Worm (Caenorhabditis elegans) whole organism, mixed stage, embryonic: Measurements from ENCODE around the gene nmur-1.

ENCODE experiments used
- M03D4.4 ChIP-seq: sonication (generic microtip); optimal IDR thresholded peaks from 2 replicates; lab custom pipeline; 2017; ENCODE audit warnings: mild to moderate bottlenecking, missing genetic modification characterization, missing compliant biosample characterization
- bed-3 ChIP-seq: fragments of 200-800 bp; sonication (Bioruptor generic); optimal IDR thresholded peaks from 3 replicates; lab custom pipeline; 2018; ENCODE audit warnings: mild to moderate bottlenecking, missing genetic modification characterization, moderate library complexity, missing compliant biosample characterization
- blmp-1 ChIP-seq: fragments of 150-350 bp; optimal IDR thresholded peaks from 2 replicates; lab custom pipeline; 2014; ENCODE audit warnings: missing biosample characterization, missing genetic modification characterization
- ceh-39 ChIP-seq: fragments of 150-350 bp; optimal IDR thresholded peaks from 2 replicates; lab custom pipeline; 2014; ENCODE audit warnings: missing biosample characterization, missing genetic modification characterization
- ceh-43 ChIP-seq: fragments of 200-800 bp; sonication (Bioruptor generic); optimal IDR thresholded peaks from 2 replicates; lab custom pipeline; 2018; ENCODE audit warnings: mild to moderate bottlenecking, missing genetic modification characterization, moderate library complexity, missing compliant biosample characterization
- ceh-83 ChIP-seq: fragments of 200-800 bp; sonication (Bioruptor generic); optimal IDR thresholded peaks from 2 replicates; lab custom pipeline; 2018; ENCODE audit warnings: mild to moderate bottlenecking, missing genetic modification characterization, missing compliant biosample characterization
- cnd-1 ChIP-seq: fragments of 200-800 bp; sonication (Bioruptor generic); optimal IDR thresholded peaks from 2 replicates; lab custom pipeline; 2018; ENCODE audit warnings: mild to moderate bottlenecking, missing genetic modification characterization, missing compliant biosample characterization
- drap-1 ChIP-seq: fragments of 200-800 bp; sonication (Bioruptor generic); optimal IDR thresholded peaks from 3 replicates; lab custom pipeline; 2018; ENCODE audit warnings: mild to moderate bottlenecking, missing genetic modification characterization, missing compliant biosample characterization
- elt-1 ChIP-seq: sonication (generic microtip); optimal IDR thresholded peaks from 2 replicates; lab custom pipeline; 2017; ENCODE audit warnings: missing genetic modification characterization, mild to moderate bottlenecking, missing compliant biosample characterization, antibody characterized with exemption, moderate library complexity, borderline replicate concordance; ENCODE audit not compliant: insufficient read depth
- flh-1 ChIP-seq: fragments of 200-800 bp; sonication (Bioruptor generic); optimal IDR thresholded peaks from 2 replicates; lab custom pipeline; 2018; ENCODE audit warnings: mild to moderate bottlenecking, missing genetic modification characterization, moderate library complexity, missing compliant biosample characterization
- ham-2 ChIP-seq: fragments of 200-800 bp; sonication (Bioruptor generic); optimal IDR thresholded peaks from 2 replicates; lab custom pipeline; 2018; ENCODE audit warnings: mild to moderate bottlenecking, missing genetic modification characterization, missing compliant biosample characterization
- hlh-1 ChIP-seq: fragments of 150-350 bp; optimal IDR thresholded peaks from 2 replicates; lab custom pipeline; 2014; ENCODE audit warnings: missing biosample characterization, missing genetic modification reagents, missing genetic modification characterization
- lin-13 ChIP-seq: fragments of 150-350 bp; optimal IDR thresholded peaks from 2 replicates; lab custom pipeline; 2014; ENCODE audit warnings: missing biosample characterization, missing genetic modification characterization
- lin-32 ChIP-seq: fragments of 200-800 bp; sonication (Bioruptor generic); optimal IDR thresholded peaks from 2 replicates; lab custom pipeline; 2018; ENCODE audit warnings: mild to moderate bottlenecking, missing genetic modification characterization, missing compliant biosample characterization
- mab-5 ChIP-seq: fragments of 150-350 bp; optimal IDR thresholded peaks from 2 replicates; lab custom pipeline; 2014; ENCODE audit warnings: missing biosample characterization, missing genetic modification characterization
- mep-1 ChIP-seq: fragments of 150-350 bp; optimal IDR thresholded peaks from 2 replicates; lab custom pipeline; 2017; ENCODE audit warnings: missing biosample characterization, missing genetic modification reagents, missing genetic modification characterization, inconsistent platforms
- mls-2 ChIP-seq: sonication (generic microtip); optimal IDR thresholded peaks from 2 replicates; lab custom pipeline; 2016; ENCODE audit warnings: mild to moderate bottlenecking, missing genetic modification characterization, moderate library complexity, missing compliant biosample characterization
- nhr-12 ChIP-seq: fragments of 150-350 bp; optimal IDR thresholded peaks from 2 replicates; lab custom pipeline; 2014; ENCODE audit warnings: missing biosample characterization, missing genetic modification characterization
- nhr-2 ChIP-seq: fragments of 150-350 bp; optimal IDR thresholded peaks from 2 replicates; lab custom pipeline; 2014; ENCODE audit warnings: missing biosample characterization, missing genetic modification characterization
- nhr-237 ChIP-seq: fragments of 150-350 bp; optimal IDR thresholded peaks from 2 replicates; lab custom pipeline; 2014; ENCODE audit warnings: missing biosample characterization, missing genetic modification characterization
- nhr-28 ChIP-seq: fragments of 150-350 bp; optimal IDR thresholded peaks from 2 replicates; lab custom pipeline; 2014; ENCODE audit warnings: missing biosample characterization, missing genetic modification characterization
- nhr-76 ChIP-seq: sonication (generic microtip); optimal IDR thresholded peaks from 2 replicates; lab custom pipeline; 2017; ENCODE audit warnings: missing biosample characterization, missing genetic modification characterization
- pha-4 ChIP-seq: fragments of 150-350 bp; optimal IDR thresholded peaks from 2 replicates; lab custom pipeline; 2018; ENCODE audit warnings: missing biosample characterization, missing genetic modification reagents, missing genetic modification characterization
- sem-2 ChIP-seq: fragments of 200-800 bp; sonication (Bioruptor generic); optimal IDR thresholded peaks from 2 replicates; lab custom pipeline; 2018; ENCODE audit warnings: mild to moderate bottlenecking, missing genetic modification characterization, missing compliant biosample characterization
- snpc-4 ChIP-seq: fragments of 150-350 bp; optimal IDR thresholded peaks from 2 replicates; lab custom pipeline; 2014; ENCODE audit warnings: missing biosample characterization, missing genetic modification characterization
- sptf-1 ChIP-seq: sonication (generic microtip); optimal IDR thresholded peaks from 2 replicates; lab custom pipeline; 2017; ENCODE audit warnings: mild to moderate bottlenecking, missing genetic modification characterization, moderate library complexity, missing compliant biosample characterization
- tbx-8 ChIP-seq: fragments of 200-800 bp; sonication (Bioruptor generic); optimal IDR thresholded peaks from 2 replicates; lab custom pipeline; 2018; ENCODE audit warnings: mild to moderate bottlenecking, missing genetic modification characterization, moderate library complexity, missing compliant biosample characterization
- unc-120 ChIP-seq: sonication (generic microtip); optimal IDR thresholded peaks from 2 replicates; lab custom pipeline; 2017; ENCODE audit warnings: missing genetic modification characterization, missing compliant biosample characterization; ENCODE audit not compliant: poor library complexity, severe bottlenecking
- unc-39 ChIP-seq: fragments of 150-350 bp; optimal IDR thresholded peaks from 2 replicates; lab custom pipeline; 2014; ENCODE audit warnings: missing biosample characterization, missing genetic modification characterization
- unc-62 ChIP-seq: fragments of 150-350 bp; optimal IDR thresholded peaks from 2 replicates; lab custom pipeline; 2014; ENCODE audit warnings: missing biosample characterization, missing genetic modification reagents, missing genetic modification characterization
- zip-8 ChIP-seq: fragments of 150-350 bp; optimal IDR thresholded peaks from 2 replicates; lab custom pipeline; 2014; ENCODE audit warnings: missing biosample characterization, missing genetic modification characterization
- ztf-11 ChIP-seq: fragments of 150-350 bp; optimal IDR thresholded peaks from 2 replicates; lab custom pipeline; 2014; ENCODE audit warnings: missing biosample characterization, missing genetic modification characterization

The nmur-1 gene

DNA sequence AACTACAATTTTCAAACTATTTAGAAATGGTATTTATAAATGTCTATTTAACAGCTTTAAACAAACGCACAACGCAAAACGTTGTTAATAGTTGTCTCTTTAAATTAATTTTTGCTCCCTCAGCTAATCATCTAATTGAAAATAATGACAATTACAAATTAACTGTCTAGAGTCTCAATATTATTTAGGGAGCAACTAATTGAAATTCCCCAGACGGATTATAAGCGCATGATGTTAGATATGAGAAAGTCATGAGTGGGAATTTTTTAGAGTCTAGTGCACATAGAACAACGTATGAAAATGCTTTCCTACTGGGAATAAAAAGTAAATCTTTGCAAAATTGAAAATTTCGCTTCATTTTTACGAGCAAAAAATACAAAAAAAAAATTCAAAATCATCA, 27.8 kb upstream of the nmur-1 start:
- TF ChIP-seq cnd-1 (tag; lab: Kevin White, UChicago) (no peak), ceh-43 (no peak), hlh-1 (no peak), nhr-76 (tag; lab: Kevin White, UChicago) (no peak), ceh-39 (tag; lab: Kevin White, UChicago) (no peak), nhr-28 (tag; lab: Kevin White, UChicago) (no peak), elt-1 (tag; lab: Kevin White, UChicago) (no peak), mab-5 (no peak), unc-39 (no peak)

DNA sequence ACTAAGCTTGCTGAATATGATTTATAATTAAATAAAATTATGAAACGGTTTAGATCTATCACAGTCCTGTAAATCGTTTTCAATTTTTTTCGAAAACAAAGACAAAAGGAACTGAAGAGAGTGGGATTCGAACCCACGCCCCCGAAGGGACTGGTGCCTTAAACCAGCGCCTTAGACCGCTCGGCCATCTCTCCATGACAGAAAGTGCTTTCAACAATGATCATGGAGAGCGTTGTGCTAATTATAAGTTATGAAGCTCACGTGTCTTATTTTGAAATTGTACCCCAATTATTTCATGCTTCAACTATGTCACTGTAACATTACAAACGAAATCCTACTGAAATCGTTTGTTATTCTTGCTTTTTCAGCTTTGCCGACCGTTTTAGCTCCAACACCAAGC, 25.0 kb upstream of the nmur-1 start:
- TF ChIP-seq blmp-1 (tag; lab: Kevin White, UChicago) (no peak), ceh-43 (no peak), zip-8 (tag; lab: Kevin White, UChicago) (no peak), mab-5 (no peak)

DNA sequence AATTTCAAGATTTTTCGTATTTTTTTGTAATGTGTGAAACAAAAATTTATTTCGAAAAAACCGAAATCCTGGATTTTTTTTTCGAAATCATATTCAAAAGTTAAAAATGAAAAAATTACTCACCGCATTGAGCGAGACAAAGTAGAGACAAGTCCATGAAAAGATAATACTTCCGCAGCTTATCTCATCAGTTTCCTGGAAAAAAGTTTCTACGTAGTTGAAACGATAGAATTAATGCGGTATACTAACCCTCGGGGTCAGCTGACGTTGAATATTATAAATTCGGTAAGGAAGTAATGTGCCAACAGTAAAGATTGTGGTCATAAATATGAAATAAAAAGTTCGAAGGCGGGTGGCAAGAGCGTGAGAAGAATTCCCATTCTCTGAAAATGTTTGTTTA, 22.8 kb upstream of the nmur-1 start:
- TF ChIP-seq ceh-83 (GFP tag; lab: Kevin White, UChicago) (no peak), bed-3 (GFP tag; lab: Kevin White, UChicago) (no peak), hlh-1 (no peak), nhr-237 (tag; lab: Kevin White, UChicago) (no peak), snpc-4 (tag; lab: Kevin White, UChicago) (no peak), unc-62 (GFP tag; lab: Kevin White, UChicago) (no peak), ceh-39 (tag; lab: Kevin White, UChicago) (no peak), blmp-1 (tag; lab: Kevin White, UChicago) (no peak), drap-1 (GFP tag; lab: Kevin White, UChicago) (no peak), ztf-11 (no peak), ceh-43 (no peak), mep-1 (tag; lab: Kevin White, UChicago) (no peak), lin-32 (GFP tag; lab: Kevin White, UChicago) (no peak), flh-1 (GFP tag; lab: Kevin White, UChicago) (no peak), mls-2 (no peak)

DNA sequence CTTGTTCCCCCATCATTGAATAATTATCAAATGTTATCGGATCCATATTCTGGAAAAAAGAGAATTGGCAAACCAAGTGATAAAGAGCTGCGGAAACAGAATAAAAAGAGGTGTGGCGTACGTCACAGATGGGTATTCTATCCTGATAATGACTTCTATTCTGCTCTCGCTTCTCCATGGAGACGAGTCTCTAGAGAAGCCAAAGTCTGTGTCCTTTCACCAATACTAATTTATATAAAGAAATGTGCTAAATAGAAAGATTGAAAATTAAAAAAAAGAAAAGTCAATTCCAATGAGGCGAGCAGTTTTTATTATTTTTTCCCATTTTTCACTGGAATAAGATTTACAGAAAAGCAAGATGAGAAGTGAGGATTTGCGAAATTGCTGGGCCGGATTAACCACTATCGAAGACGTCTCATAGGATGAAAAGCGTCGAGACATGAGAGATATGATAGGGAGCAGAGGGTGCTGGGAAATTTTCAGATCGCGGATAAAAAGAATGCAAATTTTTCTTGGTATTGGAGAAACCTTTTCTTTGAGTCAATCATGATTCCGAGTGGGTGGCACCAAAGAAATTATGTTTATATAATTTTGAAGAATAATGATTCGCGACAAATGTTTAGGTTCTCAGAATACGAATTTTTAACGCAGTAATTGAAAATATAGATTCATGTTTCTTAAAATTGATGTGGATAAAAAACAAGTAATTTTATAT, 19.5 kb upstream of the nmur-1 start, which contains the start of gene aexr-3:
Gene aexr-3, minus strand, starts transcription at position 51 of the 715 bp plus-strand sequence.
- TF ChIP-seq nhr-76 (tag; lab: Kevin White, UChicago) = no peak
- TF ChIP-seq hlh-1 = no peak
- TF ChIP-seq sem-2 (GFP tag; lab: Kevin White, UChicago) = no peak
- no peak for TF ChIP-seq mab-5
- TF ChIP-seq unc-120 (tag; lab: Kevin White, UChicago) = no peak
- no peak for TF ChIP-seq nhr-2 (tag; lab: Kevin White, UChicago)
- TF ChIP-seq sptf-1 = no peak
- TF ChIP-seq blmp-1 (tag; lab: Kevin White, UChicago) = no peak
- no peak for TF ChIP-seq tbx-8 (GFP tag; lab: Kevin White, UChicago)
- no peak for TF ChIP-seq ztf-11
- TF ChIP-seq nhr-12 (tag; lab: Kevin White, UChicago) = no peak
- TF ChIP-seq lin-13 (tag; lab: Kevin White, UChicago) = no peak
- no peak for TF ChIP-seq pha-4 (tag; lab: Kevin White, UChicago)
- TF ChIP-seq ceh-39 (tag; lab: Kevin White, UChicago) = no peak
- TF ChIP-seq cnd-1 (tag; lab: Kevin White, UChicago) = no peak
- TF ChIP-seq M03D4.4 (tag; lab: Kevin White, UChicago) = no peak
- no peak for TF ChIP-seq snpc-4 (tag; lab: Kevin White, UChicago)
- no peak for TF ChIP-seq nhr-28 (tag; lab: Kevin White, UChicago)
- no peak for TF ChIP-seq ham-2 (GFP tag; lab: Kevin White, UChicago)

DNA sequence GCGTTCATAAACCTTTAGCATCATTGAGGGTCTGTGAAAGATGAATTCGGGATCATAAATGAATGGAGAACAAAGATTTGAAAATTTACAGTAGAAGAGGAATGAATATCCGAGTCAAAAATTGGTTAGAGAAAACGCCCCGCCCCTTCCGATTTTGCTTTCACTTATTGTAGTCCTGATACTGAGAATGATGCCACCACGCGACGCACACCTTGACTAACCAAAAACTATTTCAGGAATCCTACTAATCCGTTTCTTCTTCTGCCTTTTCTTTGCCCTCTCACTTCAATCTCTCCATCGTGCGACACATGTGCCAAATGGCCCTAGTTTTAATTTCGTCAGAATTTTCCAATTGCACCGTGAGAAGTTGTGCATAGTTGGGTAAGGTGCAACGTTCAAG, 17.3 kb upstream of the nmur-1 start:
- no peak for TF ChIP-seq unc-62 (GFP tag; lab: Kevin White, UChicago)
- TF ChIP-seq lin-13 (tag; lab: Kevin White, UChicago) = no peak
- no peak for TF ChIP-seq elt-1 (tag; lab: Kevin White, UChicago)
